Fruit fly (Drosophila melanogaster): Measurements from ENCODE around the gene CG44227.

- TF ChIP-seq kay (GFP tag; ENCODE audit: borderline replicate concordance): no peak
- TF ChIP-seq CG1620 (GFP tag; optimal IDR thresholded peaks at IDR 0.05): no peak
- TF ChIP-seq CG7101 (tag; optimal IDR thresholded peaks at IDR 0.05): no peak
- no peak for TF ChIP-seq cnc (optimal IDR thresholded peaks at IDR 0.05)
- no peak for TF ChIP-seq tj (GFP tag; optimal IDR thresholded peaks at IDR 0.05)
- no peak for TF ChIP-seq CG11617 (GFP tag; optimal IDR thresholded peaks at IDR 0.05)
- no peak for TF ChIP-seq Clk (GFP tag; optimal IDR thresholded peaks at IDR 0.05)
- no peak for TF ChIP-seq toe (GFP tag; optimal IDR thresholded peaks at IDR 0.05)
- TF ChIP-seq cic (GFP tag; optimal IDR thresholded peaks at IDR 0.05): no peak
- no peak for TF ChIP-seq Mnt (GFP tag; optimal IDR thresholded peaks at IDR 0.05)
- TF ChIP-seq CG7045 (GFP tag; optimal IDR thresholded peaks at IDR 0.05): no peak
- no peak for TF ChIP-seq pad (GFP tag; optimal IDR thresholded peaks at IDR 0.05)
- no peak for TF ChIP-seq Hr96 (GFP tag; optimal IDR thresholded peaks at IDR 0.05)
Measured at dm6 chr3R:8686446-8686845, 1.5 kb upstream of the CG44227 start.
